Fruit fly (Drosophila melanogaster): ENCODE results near the gene CG2926.

The CG2926 gene

dm6 chr3R:5610656-5611055 is 22.5 kb upstream of the CG2926 start:
- TF ChIP-seq ovo (GFP tag; optimal IDR thresholded peaks at IDR 0.05) = no peak
- no peak for TF ChIP-seq Clk (GFP tag; optimal IDR thresholded peaks at IDR 0.05)
- TF ChIP-seq tj (GFP tag; optimal IDR thresholded peaks at IDR 0.05) = no peak
- no peak for TF ChIP-seq bab1 (GFP tag; optimal IDR thresholded peaks at IDR 0.05)
- TF ChIP-seq CG33017 (tag; optimal IDR thresholded peaks at IDR 0.05) = no peak

DNA sequence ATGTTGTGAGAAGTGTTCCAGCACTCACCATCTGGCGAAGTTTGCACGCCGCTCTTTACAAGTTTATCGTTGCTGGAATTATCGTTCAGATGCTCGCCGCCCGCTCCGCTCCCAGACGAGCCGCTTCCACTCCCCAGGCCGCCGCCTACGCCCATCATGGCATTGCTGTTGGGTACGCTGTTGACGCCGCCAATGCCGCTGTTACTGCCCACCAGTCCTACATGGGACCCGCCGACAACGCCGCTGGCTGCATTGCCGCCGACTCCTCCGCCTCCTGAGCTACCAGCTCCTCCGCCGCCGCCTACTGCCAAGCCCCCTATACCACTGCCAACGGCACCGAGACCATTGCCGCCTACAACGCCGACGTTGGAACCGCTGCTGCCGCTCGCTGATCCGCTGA is 20.2 kb upstream of the CG2926 start:
- no peak for TF ChIP-seq Hr96 (GFP tag; optimal IDR thresholded peaks at IDR 0.05)
- no peak for TF ChIP-seq CG12768 (GFP tag; optimal IDR thresholded peaks at IDR 0.05)
- TF ChIP-seq kay (GFP tag; ENCODE audit: borderline replicate concordance) = no peak

- TF ChIP-seq ovo (GFP tag; optimal IDR thresholded peaks at IDR 0.05) (no peak), pad (GFP tag; optimal IDR thresholded peaks at IDR 0.05) (peak; percentile 32), cnc (optimal IDR thresholded peaks at IDR 0.05) (no peak), CG11617 (GFP tag; optimal IDR thresholded peaks at IDR 0.05) (peak; percentile 43), CG7101 (tag; optimal IDR thresholded peaks at IDR 0.05) (peak; percentile 60), tj (GFP tag; optimal IDR thresholded peaks at IDR 0.05) (no peak), kay (GFP tag; ENCODE audit: borderline replicate concordance) (no peak), CG5204 (GFP tag; optimal IDR thresholded peaks at IDR 0.05) (no peak), CG1620 (GFP tag; optimal IDR thresholded peaks at IDR 0.05) (peak; percentile 45), CG12768 (GFP tag; optimal IDR thresholded peaks at IDR 0.05) (peak; percentile 11), CG7045 (GFP tag; optimal IDR thresholded peaks at IDR 0.05) (peak; percentile 44), CG14711 (tag; optimal IDR thresholded peaks at IDR 0.05) (peak; percentile 99), CG33017 (tag; optimal IDR thresholded peaks at IDR 0.05) (peak; percentile 52), Crg-1 (GFP tag; optimal IDR thresholded peaks at IDR 0.05) (no peak), Mnt (GFP tag; optimal IDR thresholded peaks at IDR 0.05) (peak; percentile 59), Clk (GFP tag; optimal IDR thresholded peaks at IDR 0.05) (no peak), bab1 (GFP tag; optimal IDR thresholded peaks at IDR 0.05) (peak; percentile 72), cic (GFP tag; optimal IDR thresholded peaks at IDR 0.05) (peak; percentile 25), toe (GFP tag; optimal IDR thresholded peaks at IDR 0.05) (no peak), Hr96 (GFP tag; optimal IDR thresholded peaks at IDR 0.05) (no peak)
These were observed 18.3 kb upstream of the CG2926 start, which contains the start of gene asl for dm6 chr3R:5606477-5606876. Gene asl (minus strand): TSS chr3R:5606543.

DNA sequence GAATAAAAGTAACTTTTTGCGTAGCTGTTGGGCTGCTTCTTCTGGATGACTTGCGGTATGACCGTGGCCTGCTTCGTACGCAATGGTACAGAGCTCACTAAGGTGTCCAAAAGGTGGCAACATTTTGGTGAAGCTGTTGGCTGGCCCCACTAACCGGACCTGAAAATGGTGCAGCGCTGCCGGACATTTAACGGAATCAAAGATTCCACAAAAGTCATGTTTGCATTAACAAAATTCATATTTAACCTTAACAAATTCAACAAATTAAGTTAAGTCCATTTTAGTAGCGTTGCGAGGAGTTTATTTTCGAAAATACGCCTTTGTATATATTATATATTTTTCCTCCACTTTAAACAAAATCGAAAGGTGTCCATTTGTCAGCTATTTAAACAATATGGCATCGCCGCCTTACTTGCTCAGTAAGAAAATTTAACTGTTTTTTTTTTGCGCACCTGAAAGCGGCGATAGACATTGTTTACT is 12.9 kb upstream of the CG2926 start, which contains the start of the genes kra and SecS:
kra (minus strand) TSS at position 93 of the 480 bp plus-strand sequence.
SecS (plus strand) TSS at position 390 of the 480 bp plus-strand sequence.
- peak; percentile 14 for TF ChIP-seq CG12768 (GFP tag; optimal IDR thresholded peaks at IDR 0.05)
- no peak for TF ChIP-seq Mnt (GFP tag; optimal IDR thresholded peaks at IDR 0.05)
- peak; percentile 9 for TF ChIP-seq CG7045 (GFP tag; optimal IDR thresholded peaks at IDR 0.05)
- TF ChIP-seq kay (GFP tag; ENCODE audit: borderline replicate concordance) = peak; percentile 94
- peak; percentile 41 for TF ChIP-seq CG33017 (tag; optimal IDR thresholded peaks at IDR 0.05)
- TF ChIP-seq toe (GFP tag; optimal IDR thresholded peaks at IDR 0.05) = no peak
- peak; percentile 80 for TF ChIP-seq CG1620 (GFP tag; optimal IDR thresholded peaks at IDR 0.05)
- peak; percentile 25 for TF ChIP-seq Clk (GFP tag; optimal IDR thresholded peaks at IDR 0.05)
- TF ChIP-seq ovo (GFP tag; optimal IDR thresholded peaks at IDR 0.05) = peak; percentile 69
- TF ChIP-seq Crg-1 (GFP tag; optimal IDR thresholded peaks at IDR 0.05) = peak; percentile 76
- peak; percentile 60 for TF ChIP-seq CG14711 (tag; optimal IDR thresholded peaks at IDR 0.05)
- TF ChIP-seq CG11617 (GFP tag; optimal IDR thresholded peaks at IDR 0.05) = peak; percentile 81
- no peak for TF ChIP-seq cic (GFP tag; optimal IDR thresholded peaks at IDR 0.05)
- no peak for TF ChIP-seq Hr96 (GFP tag; optimal IDR thresholded peaks at IDR 0.05)
- TF ChIP-seq pad (GFP tag; optimal IDR thresholded peaks at IDR 0.05) = no peak
- no peak for TF ChIP-seq CG5204 (GFP tag; optimal IDR thresholded peaks at IDR 0.05)
- no peak for TF ChIP-seq cnc (optimal IDR thresholded peaks at IDR 0.05)
- peak; percentile 70 for TF ChIP-seq CG7101 (tag; optimal IDR thresholded peaks at IDR 0.05)
- TF ChIP-seq bab1 (GFP tag; optimal IDR thresholded peaks at IDR 0.05) = peak; percentile 46
- no peak for TF ChIP-seq tj (GFP tag; optimal IDR thresholded peaks at IDR 0.05)

DNA sequence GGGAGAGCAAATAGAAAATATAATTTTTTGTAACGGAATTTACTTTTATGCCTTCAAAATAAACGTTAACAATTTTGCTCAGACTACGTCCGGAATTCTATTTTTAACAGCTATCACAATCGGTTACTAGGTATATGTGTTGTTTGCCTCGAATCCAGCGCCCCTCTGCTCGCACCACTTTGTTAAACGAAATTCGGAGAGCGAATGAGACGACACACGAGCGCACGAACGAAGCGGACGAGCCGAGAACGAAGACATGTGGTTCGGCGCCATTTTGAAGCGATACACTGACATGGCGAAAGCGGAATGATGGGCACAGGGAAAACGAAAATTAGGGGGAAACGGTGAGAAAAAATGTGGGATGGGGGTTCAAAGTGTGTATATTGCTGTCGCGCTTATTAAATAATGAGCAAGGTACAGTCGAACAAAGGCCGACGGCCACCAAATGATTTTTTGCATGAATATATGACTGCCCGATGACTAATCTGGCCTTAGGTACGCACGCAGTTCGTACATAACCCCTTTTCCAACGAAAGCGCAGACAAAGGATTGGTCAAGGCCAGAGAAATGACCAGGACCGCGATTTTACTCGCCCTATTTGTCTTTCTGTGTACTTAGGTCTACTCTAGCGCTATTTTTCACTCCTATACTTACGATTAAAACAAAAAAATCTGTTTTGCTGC is 12.3 kb upstream of the CG2926 start:
- TF ChIP-seq Crg-1 (GFP tag; optimal IDR thresholded peaks at IDR 0.05) = no peak
- peak; percentile 97 for TF ChIP-seq kay (GFP tag; ENCODE audit: borderline replicate concordance)
- TF ChIP-seq CG11617 (GFP tag; optimal IDR thresholded peaks at IDR 0.05) = peak; percentile 65
- TF ChIP-seq CG5204 (GFP tag; optimal IDR thresholded peaks at IDR 0.05) = no peak
- TF ChIP-seq CG1620 (GFP tag; optimal IDR thresholded peaks at IDR 0.05) = peak; percentile 32
- no peak for TF ChIP-seq toe (GFP tag; optimal IDR thresholded peaks at IDR 0.05)
- peak; percentile 74 for TF ChIP-seq CG33017 (tag; optimal IDR thresholded peaks at IDR 0.05)
- peak; percentile 76 for TF ChIP-seq ovo (GFP tag; optimal IDR thresholded peaks at IDR 0.05)
- peak; percentile 67 for TF ChIP-seq pad (GFP tag; optimal IDR thresholded peaks at IDR 0.05)
- TF ChIP-seq cic (GFP tag; optimal IDR thresholded peaks at IDR 0.05) = peak; percentile 87
- peak; percentile 69 for TF ChIP-seq CG7101 (tag; optimal IDR thresholded peaks at IDR 0.05)
- TF ChIP-seq CG12768 (GFP tag; optimal IDR thresholded peaks at IDR 0.05) = peak; percentile 87
- no peak for TF ChIP-seq Clk (GFP tag; optimal IDR thresholded peaks at IDR 0.05)
- TF ChIP-seq CG14711 (tag; optimal IDR thresholded peaks at IDR 0.05) = no peak
- no peak for TF ChIP-seq Hr96 (GFP tag; optimal IDR thresholded peaks at IDR 0.05)
- TF ChIP-seq CG7045 (GFP tag; optimal IDR thresholded peaks at IDR 0.05) = peak; percentile 66
- TF ChIP-seq Mnt (GFP tag; optimal IDR thresholded peaks at IDR 0.05) = peak; percentile 96
- TF ChIP-seq cnc (optimal IDR thresholded peaks at IDR 0.05) = peak; percentile 63 to 95
- peak; percentile 49 for TF ChIP-seq bab1 (GFP tag; optimal IDR thresholded peaks at IDR 0.05)
- peak; percentile 67 for TF ChIP-seq tj (GFP tag; optimal IDR thresholded peaks at IDR 0.05)
